Worm (Caenorhabditis elegans) whole organism, early embryonic: ENCODE results near the gene del-1.

Source experiments
- B0310.2 ChIP-seq: sonication (generic microtip); optimal IDR thresholded peaks from 2 replicates; lab custom pipeline; 2016; ENCODE audit warnings: mild to moderate bottlenecking, missing genetic modification characterization, missing compliant biosample characterization
- F13C5.2 ChIP-seq: sonication (generic microtip); optimal IDR thresholded peaks from 2 replicates; lab custom pipeline; 2017; ENCODE audit warnings: mild to moderate bottlenecking, missing genetic modification characterization, inconsistent platforms, missing compliant biosample characterization
- aly-1 ChIP-seq: sonication (generic microtip); optimal IDR thresholded peaks from 2 replicates; lab custom pipeline; 2016; ENCODE audit warnings: missing genetic modification characterization, missing compliant biosample characterization
- ama-1 ChIP-seq: fragments of 150-350 bp; optimal IDR thresholded peaks from 2 replicates; lab custom pipeline; 2014
- ceh-13 ChIP-seq: fragments of 200-800 bp; sonication (Bioruptor generic); optimal IDR thresholded peaks from 2 replicates; lab custom pipeline; 2018; ENCODE audit warnings: mild to moderate bottlenecking, missing genetic modification characterization, missing compliant biosample characterization
- ceh-36 ChIP-seq: sonication (generic microtip); optimal IDR thresholded peaks from 2 replicates; lab custom pipeline; 2016; ENCODE audit warnings: missing genetic modification characterization, inconsistent platforms, missing compliant biosample characterization
- ets-7 ChIP-seq: sonication (generic microtip); optimal IDR thresholded peaks from 2 replicates; lab custom pipeline; 2016; ENCODE audit warnings: missing genotype, missing genetic modification characterization, missing compliant biosample characterization
- flt-1 ChIP-seq: fragments of 200-800 bp; sonication (Bioruptor generic); IDR thresholded peaks from 2 replicates; pipeline ENCODE4 v1.3.6; 2022; ENCODE audit warnings: missing genetic modification characterization, missing compliant biosample characterization
- hmbx-1 ChIP-seq: sonication (generic microtip); optimal IDR thresholded peaks from 2 replicates; lab custom pipeline; 2016; ENCODE audit warnings: mild to moderate bottlenecking, missing genetic modification characterization, missing compliant biosample characterization
- hmg-4 ChIP-seq: fragments of 200-800 bp; sonication (Bioruptor generic); optimal IDR thresholded peaks from 2 replicates; lab custom pipeline; 2018; ENCODE audit warnings: mild to moderate bottlenecking, missing genetic modification characterization, missing compliant biosample characterization
- hnd-1 ChIP-seq: sonication (generic microtip); optimal IDR thresholded peaks from 2 replicates; lab custom pipeline; 2016; ENCODE audit warnings: missing genetic modification characterization, missing compliant biosample characterization
- pes-1 ChIP-seq: fragments of 200-800 bp; sonication (Bioruptor generic); IDR thresholded peaks from 2 replicates; pipeline ENCODE4 v1.3.6; 2022; ENCODE audit warnings: missing genetic modification reagents, missing genetic modification characterization, missing compliant biosample characterization
- scrt-1 ChIP-seq: fragments of 200-800 bp; sonication (Bioruptor generic); IDR thresholded peaks from 2 replicates; pipeline ENCODE4 v1.3.6; 2022; ENCODE audit warnings: missing genetic modification characterization, missing compliant biosample characterization
- sea-1 ChIP-seq: fragments of 200-800 bp; sonication (Bioruptor generic); conservative IDR thresholded peaks from 2 replicates; pipeline ENCODE4 v1.3.6; 2022; ENCODE audit warnings: missing genetic modification characterization, missing compliant biosample characterization
- tbx-11 ChIP-seq: fragments of 200-800 bp; sonication (Bioruptor generic); IDR thresholded peaks from 2 replicates; pipeline ENCODE4 v1.3.6; 2022; ENCODE audit warnings: missing genetic modification characterization, missing compliant biosample characterization
- tbx-37 ChIP-seq: fragments of 200-800 bp; sonication (Bioruptor generic); conservative IDR thresholded peaks from 2 replicates; pipeline ENCODE4 v1.3.6; 2022; ENCODE audit warnings: missing genetic modification reagents, missing genetic modification characterization, missing compliant biosample characterization
- tra-4 ChIP-seq: sonication (generic microtip); optimal IDR thresholded peaks from 2 replicates; lab custom pipeline; 2017; ENCODE audit warnings: missing genetic modification characterization, missing compliant biosample characterization

del-1 gene

ce11 chrX:14246518-14246917, 21.4 kb upstream of the del-1 start, which contains the start of gene mlc-6:
mlc-6 (minus strand) TSS chrX:14246618.
- TF ChIP-seq hmg-4 (GFP tag; lab: Kevin White, UChicago) (no peak), scrt-1 (GFP tag; lab: Robert Waterston, UW) (no peak), hnd-1 (tag; lab: Kevin White, UChicago) (no peak), B0310.2 (tag; lab: Kevin White, UChicago) (no peak), ama-1 (lab: Kevin White, UChicago) (no peak), tra-4 (tag; lab: Kevin White, UChicago) (no peak), sea-1 (no peak), ceh-13 (GFP tag; lab: Kevin White, UChicago) (no peak), ets-7 (tag; lab: Kevin White, UChicago) (no peak), flt-1 (no peak), aly-1 (tag; lab: Kevin White, UChicago) (no peak), ceh-36 (tag; lab: Kevin White, UChicago) (no peak)

- TF ChIP-seq pes-1 (GFP tag; lab: Robert Waterston, UW) (no peak), ets-7 (tag; lab: Kevin White, UChicago) (no peak)
Observed at ce11 chrX:14247436-14248103, 20.3 kb upstream of the del-1 start, which contains the start of gene K04C1.5. K04C1.5 (plus strand) TSS chrX:14248053.

- no peak for TF ChIP-seq pes-1 (GFP tag; lab: Robert Waterston, UW)
- no peak for TF ChIP-seq B0310.2 (tag; lab: Kevin White, UChicago)
- no peak for TF ChIP-seq hnd-1 (tag; lab: Kevin White, UChicago)
- no peak for TF ChIP-seq aly-1 (tag; lab: Kevin White, UChicago)
- no peak for TF ChIP-seq hmbx-1 (tag; lab: Kevin White, UChicago)
- TF ChIP-seq sea-1, result no peak
- TF ChIP-seq ets-7 (tag; lab: Kevin White, UChicago), result no peak
- TF ChIP-seq flt-1, result no peak
- TF ChIP-seq F13C5.2 (tag; lab: Kevin White, UChicago), result no peak
- TF ChIP-seq hmg-4 (GFP tag; lab: Kevin White, UChicago), result no peak
- no peak for TF ChIP-seq tbx-11 (GFP tag; lab: Robert Waterston, UW)
- TF ChIP-seq ceh-13 (GFP tag; lab: Kevin White, UChicago), result no peak
- no peak for TF ChIP-seq ama-1 (lab: Kevin White, UChicago)
- no peak for TF ChIP-seq tbx-37 (GFP tag; lab: Robert Waterston, UW)
- no peak for TF ChIP-seq ceh-36 (tag; lab: Kevin White, UChicago)
- no peak for TF ChIP-seq tra-4 (tag; lab: Kevin White, UChicago)
- TF ChIP-seq scrt-1 (GFP tag; lab: Robert Waterston, UW), result no peak
Observed at ce11 chrX:14252042-14252441, 15.8 kb upstream of the del-1 start, which contains the start of gene E02H4.6. E02H4.6 (minus strand) TSS chrX:14252142.

ce11 chrX:14255031-14255430, 12.8 kb upstream of the del-1 start, which contains the start of gene E02H4.5:
E02H4.5 (minus strand) TSS chrX:14255131.
- no peak for TF ChIP-seq tbx-37 (GFP tag; lab: Robert Waterston, UW)
- TF ChIP-seq flt-1, result no peak
- TF ChIP-seq aly-1 (tag; lab: Kevin White, UChicago), result no peak
- TF ChIP-seq ceh-13 (GFP tag; lab: Kevin White, UChicago), result no peak
- no peak for TF ChIP-seq ceh-36 (tag; lab: Kevin White, UChicago)

- TF ChIP-seq ceh-13 (GFP tag; lab: Kevin White, UChicago) (no peak), tbx-37 (GFP tag; lab: Robert Waterston, UW) (no peak), hnd-1 (tag; lab: Kevin White, UChicago) (no peak), aly-1 (tag; lab: Kevin White, UChicago) (no peak), ets-7 (tag; lab: Kevin White, UChicago) (no peak), pes-1 (GFP tag; lab: Robert Waterston, UW) (no peak), ama-1 (lab: Kevin White, UChicago) (no peak), hmbx-1 (tag; lab: Kevin White, UChicago) (no peak), B0310.2 (tag; lab: Kevin White, UChicago) (no peak), tbx-11 (GFP tag; lab: Robert Waterston, UW) (no peak), tra-4 (tag; lab: Kevin White, UChicago) (no peak), scrt-1 (GFP tag; lab: Robert Waterston, UW) (no peak), F13C5.2 (tag; lab: Kevin White, UChicago) (no peak), sea-1 (no peak)
Observed at ce11 chrX:14255973-14256372, 11.9 kb upstream of the del-1 start, which contains the start of gene E02H4.7. E02H4.7 (plus strand) TSS chrX:14256273.

- TF ChIP-seq tbx-11 (GFP tag; lab: Robert Waterston, UW), result no peak
- no peak for TF ChIP-seq ama-1 (lab: Kevin White, UChicago)
Observed at ce11 chrX:14257661-14258060, 10.2 kb upstream of the del-1 start, which contains the start of gene E02H4.4. E02H4.4 (plus strand) TSS chrX:14257961.

ce11 chrX:14263473-14263872, 4.4 kb upstream of the del-1 start, which contains the start of gene E02H4.8:
E02H4.8 (minus strand) TSS chrX:14263573.
- no peak for TF ChIP-seq flt-1
- TF ChIP-seq tbx-11 (GFP tag; lab: Robert Waterston, UW), result no peak
- TF ChIP-seq ama-1 (lab: Kevin White, UChicago), result no peak
- no peak for TF ChIP-seq B0310.2 (tag; lab: Kevin White, UChicago)
- TF ChIP-seq aly-1 (tag; lab: Kevin White, UChicago), result no peak
- TF ChIP-seq tbx-37 (GFP tag; lab: Robert Waterston, UW), result no peak
- no peak for TF ChIP-seq ceh-13 (GFP tag; lab: Kevin White, UChicago)
- TF ChIP-seq hnd-1 (tag; lab: Kevin White, UChicago), result no peak
- no peak for TF ChIP-seq sea-1
- no peak for TF ChIP-seq ceh-36 (tag; lab: Kevin White, UChicago)
- TF ChIP-seq F13C5.2 (tag; lab: Kevin White, UChicago), result no peak
- no peak for TF ChIP-seq tra-4 (tag; lab: Kevin White, UChicago)
- TF ChIP-seq hmg-4 (GFP tag; lab: Kevin White, UChicago), result no peak
- TF ChIP-seq scrt-1 (GFP tag; lab: Robert Waterston, UW), result no peak
- TF ChIP-seq hmbx-1 (tag; lab: Kevin White, UChicago), result no peak
